Fruit fly (Drosophila melanogaster) whole organism, embryonic: ENCODE data around the gene CG6094.
A peak's percentile ranks its signal among the peaks of the same experiment; 100 is the strongest.

Experiments used
- Antp ChIP-seq: fragments of 200-800 bp; sonication (Bioruptor generic); optimal IDR thresholded peaks from 3 replicates; lab custom pipeline; 2016; ENCODE audit warnings: missing biosample characterization, missing genetic modification characterization
- Atf3 ChIP-seq: fragments of 200-800 bp; sonication (Bioruptor generic); optimal IDR thresholded peaks from 3 replicates; lab custom pipeline; 2016; ENCODE audit warnings: missing biosample characterization, missing genetic modification characterization
- B-H1 ChIP-seq: fragments of 200-800 bp; sonication (Bioruptor generic); IDR thresholded peaks from 3 replicates; pipeline ENCODE4 v1.3.6; 2022; ENCODE audit warnings: missing biosample characterization, missing genetic modification characterization
- BEAF-32 ChIP-seq: fragments of 200-800 bp; sonication (Bioruptor generic); optimal IDR thresholded peaks from 3 replicates; lab custom pipeline; 2017; ENCODE audit warnings: missing biosample characterization, missing genetic modification characterization, mild to moderate bottlenecking, moderate library complexity, missing genetic modification reagents
- CG10147 ChIP-seq: fragments of 200-800 bp; sonication (Bioruptor generic); optimal IDR thresholded peaks from 2 replicates; lab custom pipeline; 2019; ENCODE audit warnings: missing biosample characterization, mild to moderate bottlenecking, missing genetic modification characterization, moderate library complexity
- CG11504 ChIP-seq: fragments of 200-800 bp; sonication (Bioruptor generic); optimal IDR thresholded peaks from 3 replicates; lab custom pipeline; 2019; ENCODE audit warnings: missing biosample characterization, mild to moderate bottlenecking, missing genetic modification characterization, moderate library complexity
- CG11560 ChIP-seq: fragments of 200-800 bp; sonication (Bioruptor generic); IDR thresholded peaks from 3 replicates; pipeline ENCODE4 v1.3.6; 2022; ENCODE audit warnings: missing biosample characterization, missing genetic modification characterization
- CG13424 ChIP-seq: fragments of 200-800 bp; sonication (Bioruptor generic); optimal IDR thresholded peaks from 2 replicates; lab custom pipeline; 2019; ENCODE audit warnings: missing biosample characterization, mild to moderate bottlenecking, missing genetic modification characterization, moderate library complexity
- CG13775 ChIP-seq: fragments of 200-800 bp; sonication (Bioruptor generic); optimal IDR thresholded peaks from 3 replicates; lab custom pipeline; 2017; ENCODE audit warnings: missing biosample characterization, mild to moderate bottlenecking, missing genetic modification characterization
- CG17829 ChIP-seq: fragments of 200-800 bp; optimal IDR thresholded peaks from 2 replicates; lab custom pipeline; 2019; ENCODE audit warnings: missing biosample characterization, mild to moderate bottlenecking, missing genetic modification characterization, moderate library complexity
- CG18011 ChIP-seq: fragments of 200-800 bp; sonication (Bioruptor generic); optimal IDR thresholded peaks from 2 replicates; lab custom pipeline; 2017; ENCODE audit warnings: missing biosample characterization, missing genetic modification characterization, mild to moderate bottlenecking, moderate library complexity, missing genotype
- CG2875 ChIP-seq: fragments of 200-800 bp; sonication (Bioruptor generic); optimal IDR thresholded peaks from 2 replicates; lab custom pipeline; 2017; ENCODE audit warnings: missing biosample characterization, mild to moderate bottlenecking, missing genetic modification characterization, missing genetic modification reagents
- CG2889 ChIP-seq: fragments of 200-800 bp; sonication (Bioruptor generic); IDR thresholded peaks from 3 replicates; pipeline ENCODE4 v1.3.6; 2022; ENCODE audit warnings: missing biosample characterization, missing genetic modification characterization
- CG3281 ChIP-seq: fragments of 200-800 bp; sonication (Bioruptor generic); optimal IDR thresholded peaks from 3 replicates; lab custom pipeline; 2017; ENCODE audit warnings: missing biosample characterization, mild to moderate bottlenecking, missing genetic modification characterization
- CG4854 ChIP-seq: fragments of 200-800 bp; sonication (Bioruptor generic); optimal IDR thresholded peaks from 2 replicates; lab custom pipeline; 2016; ENCODE audit warnings: missing biosample characterization, missing genetic modification characterization, inconsistent platforms
- CG5245 ChIP-seq: fragments of 200-800 bp; sonication (Bioruptor generic); optimal IDR thresholded peaks from 3 replicates; lab custom pipeline; 2016; ENCODE audit warnings: missing biosample characterization, missing genetic modification characterization
- CG6254 ChIP-seq: fragments of 200-800 bp; sonication (Bioruptor generic); optimal IDR thresholded peaks from 3 replicates; lab custom pipeline; 2017; ENCODE audit warnings: mild to moderate bottlenecking, missing biosample characterization, missing genetic modification reagents, missing genetic modification characterization
- CG6765 ChIP-seq: fragments of 200-800 bp; sonication (Bioruptor generic); optimal IDR thresholded peaks from 3 replicates; lab custom pipeline; 2017; ENCODE audit warnings: missing biosample characterization, mild to moderate bottlenecking, missing genetic modification characterization
- CG7271 ChIP-seq: fragments of 200-800 bp; sonication (Bioruptor generic); optimal IDR thresholded peaks from 2 replicates; lab custom pipeline; 2018; ENCODE audit warnings: missing biosample characterization, mild to moderate bottlenecking, missing genetic modification characterization, moderate library complexity
- CG9215 ChIP-seq: fragments of 200-800 bp; sonication (Bioruptor generic); IDR thresholded peaks from 2 replicates; pipeline ENCODE4 v1.3.6; 2022; ENCODE audit warnings: missing biosample characterization, missing genetic modification characterization
- CHES-1-like ChIP-seq: fragments of 200-800 bp; sonication (Bioruptor generic); optimal IDR thresholded peaks from 2 replicates; lab custom pipeline; 2016; ENCODE audit warnings: missing biosample characterization, missing genetic modification characterization
- D19B ChIP-seq: fragments of 200-800 bp; sonication (Bioruptor generic); optimal IDR thresholded peaks from 2 replicates; lab custom pipeline; 2017; ENCODE audit warnings: missing biosample characterization, mild to moderate bottlenecking, missing genetic modification characterization
- Hey ChIP-seq: fragments of 200-800 bp; sonication (Bioruptor generic); optimal IDR thresholded peaks from 3 replicates; lab custom pipeline; 2018; ENCODE audit warnings: missing biosample characterization, mild to moderate bottlenecking, missing genetic modification characterization
- HmgD ChIP-seq: fragments of 200-800 bp; sonication (Bioruptor generic); optimal IDR thresholded peaks from 3 replicates; lab custom pipeline; 2016; ENCODE audit warnings: missing biosample characterization, missing genetic modification characterization
- Meics ChIP-seq: fragments of 200-800 bp; sonication (Bioruptor generic); optimal IDR thresholded peaks from 2 replicates; lab custom pipeline; 2017; ENCODE audit warnings: missing biosample characterization, mild to moderate bottlenecking, missing genetic modification characterization
- NC2β ChIP-seq: fragments of 200-800 bp; sonication (Bioruptor generic); optimal IDR thresholded peaks from 2 replicates; lab custom pipeline; 2016; ENCODE audit warnings: missing biosample characterization, missing genetic modification characterization
- Ravus ChIP-seq: fragments of 200-800 bp; sonication (Bioruptor generic); IDR thresholded peaks from 2 replicates; pipeline ENCODE4 v1.3.6; 2022; ENCODE audit warnings: missing biosample characterization, missing genetic modification characterization
- Sin3A ChIP-seq: fragments of >200 bp; optimal IDR thresholded peaks from 2 replicates; lab custom pipeline; 2018
- Xrp1 ChIP-seq: fragments of 200-800 bp; sonication (Bioruptor generic); IDR thresholded peaks from 2 replicates; pipeline ENCODE4 v1.3.6; 2022; ENCODE audit warnings: missing biosample characterization, missing genetic modification characterization
- amos ChIP-seq: fragments of 200-800 bp; sonication (Bioruptor generic); IDR thresholded peaks from 2 replicates; pipeline ENCODE4 v1.3.6; 2022; ENCODE audit warnings: missing biosample characterization, missing genetic modification characterization; ENCODE audit not compliant: partially characterized antibody
- bsh ChIP-seq, 2 experiments: fragments of 200-800 bp; sonication (Bioruptor generic); optimal IDR thresholded peaks; 2 replicates each; lab custom pipeline; 2017 to 2018; ENCODE audit warnings: mild to moderate bottlenecking in 2 of 2, missing biosample characterization in 2 of 2, missing genetic modification characterization in 2 of 2, moderate library complexity in 1 of 2
- caup ChIP-seq: fragments of 200-800 bp; sonication (Bioruptor generic); optimal IDR thresholded peaks from 3 replicates; lab custom pipeline; 2017; ENCODE audit warnings: missing biosample characterization, mild to moderate bottlenecking, missing genetic modification characterization, moderate library complexity; ENCODE audit not compliant: severe bottlenecking
- croc ChIP-seq: fragments of 200-800 bp; sonication (Bioruptor generic); conservative IDR thresholded peaks from 3 replicates; pipeline ENCODE4 v1.3.6; 2022; ENCODE audit warnings: missing biosample characterization, missing genetic modification characterization
- crol ChIP-seq: fragments of 200-800 bp; sonication (Bioruptor generic); IDR thresholded peaks from 2 replicates; pipeline ENCODE4 v1.3.6; 2022; ENCODE audit warnings: missing biosample characterization, missing genetic modification characterization
- fd64A ChIP-seq: fragments of 200-800 bp; sonication (Bioruptor generic); optimal IDR thresholded peaks from 3 replicates; lab custom pipeline; 2018; ENCODE audit warnings: missing biosample characterization, mild to moderate bottlenecking, missing genetic modification characterization
- fru ChIP-seq: fragments of >200 bp; optimal IDR thresholded peaks from 2 replicates; lab custom pipeline; 2017
- h ChIP-seq: fragments of >200 bp; optimal IDR thresholded peaks from 2 replicates; lab custom pipeline; 2017
- hb ChIP-seq: fragments of 200-800 bp; sonication (Bioruptor generic); IDR thresholded peaks from 3 replicates; pipeline ENCODE4 v1.3.6; 2022; ENCODE audit warnings: missing biosample characterization, missing genetic modification characterization; ENCODE audit not compliant: partially characterized antibody
- jumu ChIP-seq: fragments of 200-800 bp; sonication (Bioruptor generic); optimal IDR thresholded peaks from 3 replicates; lab custom pipeline; 2016; ENCODE audit warnings: missing biosample characterization, missing genetic modification characterization
- pho ChIP-seq: fragments of 200-800 bp; sonication (Bioruptor generic); optimal IDR thresholded peaks from 2 replicates; lab custom pipeline; 2016; ENCODE audit warnings: missing biosample characterization, missing genetic modification characterization
- sim ChIP-seq: fragments of 200-800 bp; sonication (Bioruptor generic); IDR thresholded peaks from 2 replicates; pipeline ENCODE4 v1.3.6; 2022; ENCODE audit warnings: missing biosample characterization, missing genetic modification characterization
- sr ChIP-seq: fragments of 200-800 bp; sonication (Bioruptor generic); IDR thresholded peaks from 3 replicates; pipeline ENCODE4 v1.3.6; 2022; ENCODE audit warnings: missing biosample characterization, missing genetic modification characterization
- ssp ChIP-seq: fragments of 200-800 bp; sonication (Bioruptor generic); IDR thresholded peaks from 2 replicates; pipeline ENCODE4 v1.3.6; 2022; ENCODE audit warnings: missing biosample characterization, missing genetic modification characterization
- tin ChIP-seq: fragments of 200-800 bp; sonication (Bioruptor generic); optimal IDR thresholded peaks from 3 replicates; lab custom pipeline; 2016; ENCODE audit warnings: missing biosample characterization, missing genetic modification characterization
- toy ChIP-seq: fragments of 200-800 bp; sonication (Bioruptor generic); IDR thresholded peaks from 2 replicates; pipeline ENCODE4 v1.3.6; 2022; ENCODE audit warnings: missing biosample characterization, missing genetic modification characterization

The CG6094 gene

DNA sequence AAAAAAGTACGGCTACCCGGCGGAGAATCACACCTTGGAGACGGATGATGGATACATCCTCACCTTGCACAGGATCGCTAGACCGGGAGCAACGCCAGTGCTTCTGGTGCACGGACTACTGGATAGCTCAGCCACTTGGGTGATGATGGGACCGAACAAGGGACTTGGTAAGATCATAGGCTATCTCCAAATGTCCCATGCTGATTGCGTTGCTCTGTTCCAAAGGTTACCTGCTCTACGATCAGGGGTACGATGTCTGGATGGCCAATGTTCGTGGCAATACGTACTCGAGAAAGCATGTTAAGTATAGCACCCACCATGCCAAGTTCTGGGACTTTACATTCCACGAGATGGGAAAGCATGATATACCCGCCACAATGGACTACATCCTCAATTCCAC lies 23.2 kb downstream of the CG6094 start:
- TF ChIP-seq jumu (no peak), h (lab: Kevin White, UChicago) (no peak), Meics (GFP tag; lab: Kevin White, UChicago) (no peak), fd64A (GFP tag; lab: Kevin White, UChicago) (no peak), CG4854 (GFP tag; lab: Kevin White, UChicago) (no peak), CG6254 (GFP tag; lab: Kevin White, UChicago) (no peak), Hey (tag; lab: Kevin White, UChicago) (no peak), Ravus (GFP tag; lab: Robert Waterston, UW) (no peak; the same call in 1 of the 2 replicates), CG9215 (GFP tag; lab: Robert Waterston, UW) (no peak), toy (GFP tag; lab: Robert Waterston, UW) (no peak), HmgD (GFP tag; lab: Kevin White, UChicago) (no peak), CG18011 (no peak)

DNA sequence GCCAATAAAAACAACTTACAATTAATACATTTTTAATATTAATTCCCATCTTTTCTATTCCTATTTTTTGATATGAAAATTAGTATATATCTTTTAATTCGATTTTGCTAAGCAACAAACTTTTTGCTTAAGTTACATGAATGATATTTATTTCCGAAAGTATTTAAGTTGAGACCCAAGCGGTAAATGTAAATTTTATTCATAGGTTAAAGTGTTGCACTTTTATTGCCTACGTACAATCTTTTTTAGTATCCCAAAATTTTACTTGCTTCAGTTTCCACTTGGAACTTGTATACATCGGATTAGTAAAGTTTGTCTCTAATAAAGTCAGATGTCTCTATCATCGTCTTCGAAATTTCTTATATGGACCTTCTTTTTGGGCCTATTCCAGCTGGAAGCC lies 24.6 kb downstream of the CG6094 start, which contains the start of gene CG18301:
Gene CG18301 (plus strand): TSS at position 301 of the 400 bp plus-strand sequence.
- TF ChIP-seq CG10147 (GFP tag; lab: Kevin White, UChicago) (no peak), Xrp1 (GFP tag; lab: Robert Waterston, UW) (no peak), ssp (GFP tag; lab: Robert Waterston, UW) (no peak), CHES-1-like (GFP tag; lab: Kevin White, UChicago) (no peak), BEAF-32 (GFP tag; lab: Kevin White, UChicago) (no peak)

DNA sequence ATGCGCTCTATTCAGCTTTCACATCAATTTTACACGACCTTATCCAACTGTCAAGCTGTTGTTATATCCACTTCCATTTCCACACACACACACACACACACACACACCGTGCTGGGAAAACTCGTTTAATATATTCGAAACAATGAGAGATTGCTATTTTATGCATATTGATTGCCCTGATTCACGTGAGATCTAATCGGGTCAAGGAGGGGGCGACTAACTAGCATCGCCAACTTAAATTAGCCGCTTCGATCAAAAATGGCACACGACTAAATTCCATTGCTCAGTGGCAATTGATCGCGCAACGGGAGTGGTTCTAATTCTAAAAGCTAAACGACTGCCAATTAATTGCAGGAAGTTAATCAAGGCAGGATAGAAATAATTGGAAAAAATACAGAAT lies 27.1 kb downstream of the CG6094 start, which contains the start of gene CG18302:
Gene CG18302 (plus strand): TSS at position 301 of the 400 bp plus-strand sequence.
- TF ChIP-seq CG9215 (GFP tag; lab: Robert Waterston, UW) (no peak), amos (GFP tag; lab: Robert Waterston, UW) (no peak), CG13775 (GFP tag; lab: Kevin White, UChicago) (no peak), CG2889 (GFP tag; lab: Robert Waterston, UW) (no peak), croc (GFP tag; lab: Robert Waterston, UW) (no peak), Antp (GFP tag; lab: Kevin White, UChicago) (no peak), CG3281 (GFP tag; lab: Kevin White, UChicago) (no peak)

dm6 chr2L:10539360-10539759 lies 32.5 kb downstream of the CG6094 start:
- TF ChIP-seq crol (GFP tag; lab: Robert Waterston, UW) (peak; percentile 65), CG2875 (GFP tag; lab: Kevin White, UChicago) (no peak), sim (GFP tag; lab: Robert Waterston, UW) (no peak), CG6765 (no peak)

- TF ChIP-seq B-H1 (GFP tag; lab: Robert Waterston, UW) (no peak), CG5245 (GFP tag; lab: Kevin White, UChicago) (no peak), CG7271 (no peak), CG17829 (tag; lab: Kevin White, UChicago) (peak; percentile 78), fru (lab: Kevin White, UChicago) (no peak), CG11504 (peak; percentile 66), hb (no peak), Atf3 (GFP tag; lab: Kevin White, UChicago) (no peak), NC2β (GFP tag; lab: Kevin White, UChicago) (no peak), D19B (GFP tag; lab: Kevin White, UChicago) (no peak), caup (GFP tag; lab: Kevin White, UChicago) (no peak), tin (GFP tag; lab: Kevin White, UChicago) (peak; percentile 48), CG11560 (tag; lab: Robert Waterston, UW) (no peak), pho (GFP tag; lab: Kevin White, UChicago) (no peak), sr (GFP tag; lab: Robert Waterston, UW) (no peak), Sin3A (lab: Kevin White, UChicago) (no peak), CG13424 (tag; lab: Kevin White, UChicago) (peak; percentile 49), bsh (GFP tag; optimal IDR thresholded peaks at IDR 0.05; lab: Kevin White, UChicago) (peak in 1 of 2 experiments; percentile 89)
Measured at dm6 chr2L:10543048-10543752, 36.3 kb downstream of the CG6094 start.
